Worm (Caenorhabditis elegans) whole organism, early embryonic: ENCODE measurements around the gene ctf-4.

Experiments
- F13C5.2 ChIP-seq: sonication (generic microtip); optimal IDR thresholded peaks from 2 replicates; lab custom pipeline; 2017; ENCODE audit warnings: mild to moderate bottlenecking, missing genetic modification characterization, inconsistent platforms, missing compliant biosample characterization
- aly-1 ChIP-seq: sonication (generic microtip); optimal IDR thresholded peaks from 2 replicates; lab custom pipeline; 2016; ENCODE audit warnings: missing genetic modification characterization, missing compliant biosample characterization
- ama-1 ChIP-seq: fragments of 150-350 bp; optimal IDR thresholded peaks from 2 replicates; lab custom pipeline; 2014
- ceh-13 ChIP-seq: fragments of 200-800 bp; sonication (Bioruptor generic); optimal IDR thresholded peaks from 2 replicates; lab custom pipeline; 2018; ENCODE audit warnings: mild to moderate bottlenecking, missing genetic modification characterization, missing compliant biosample characterization
- ceh-36 ChIP-seq: sonication (generic microtip); optimal IDR thresholded peaks from 2 replicates; lab custom pipeline; 2016; ENCODE audit warnings: missing genetic modification characterization, inconsistent platforms, missing compliant biosample characterization
- ets-7 ChIP-seq: sonication (generic microtip); optimal IDR thresholded peaks from 2 replicates; lab custom pipeline; 2016; ENCODE audit warnings: missing genotype, missing genetic modification characterization, missing compliant biosample characterization
- flt-1 ChIP-seq: fragments of 200-800 bp; sonication (Bioruptor generic); IDR thresholded peaks from 2 replicates; pipeline ENCODE4 v1.3.6; 2022; ENCODE audit warnings: missing genetic modification characterization, missing compliant biosample characterization
- hmbx-1 ChIP-seq: sonication (generic microtip); optimal IDR thresholded peaks from 2 replicates; lab custom pipeline; 2016; ENCODE audit warnings: mild to moderate bottlenecking, missing genetic modification characterization, missing compliant biosample characterization
- hmg-4 ChIP-seq: fragments of 200-800 bp; sonication (Bioruptor generic); optimal IDR thresholded peaks from 2 replicates; lab custom pipeline; 2018; ENCODE audit warnings: mild to moderate bottlenecking, missing genetic modification characterization, missing compliant biosample characterization
- pes-1 ChIP-seq: fragments of 200-800 bp; sonication (Bioruptor generic); IDR thresholded peaks from 2 replicates; pipeline ENCODE4 v1.3.6; 2022; ENCODE audit warnings: missing genetic modification reagents, missing genetic modification characterization, missing compliant biosample characterization
- tbx-11 ChIP-seq: fragments of 200-800 bp; sonication (Bioruptor generic); IDR thresholded peaks from 2 replicates; pipeline ENCODE4 v1.3.6; 2022; ENCODE audit warnings: missing genetic modification characterization, missing compliant biosample characterization
- tbx-37 ChIP-seq: fragments of 200-800 bp; sonication (Bioruptor generic); conservative IDR thresholded peaks from 2 replicates; pipeline ENCODE4 v1.3.6; 2022; ENCODE audit warnings: missing genetic modification reagents, missing genetic modification characterization, missing compliant biosample characterization

The ctf-4 gene

DNA sequence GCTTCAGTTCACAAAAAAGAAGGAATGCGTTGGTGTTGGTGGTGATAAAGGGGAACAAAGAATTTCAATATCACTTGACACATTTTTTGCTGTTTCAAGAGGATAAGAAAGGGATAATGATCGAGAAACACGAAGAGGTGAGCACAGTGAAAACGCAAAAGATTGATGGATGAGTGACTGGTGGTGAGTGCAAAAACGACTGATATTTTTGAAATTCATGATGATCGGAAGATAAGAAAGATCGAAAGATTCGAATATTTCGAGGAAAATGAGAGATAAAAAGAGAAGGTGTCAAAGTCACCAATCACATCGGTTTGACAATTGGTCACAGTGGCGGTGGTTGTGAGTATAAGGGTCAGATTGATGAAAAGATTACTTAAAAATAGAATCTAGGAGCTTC is 49.4 kb downstream of the ctf-4 start:
- no peak for TF ChIP-seq ets-7 (tag; lab: Kevin White, UChicago)
- TF ChIP-seq ceh-36 (tag; lab: Kevin White, UChicago): no peak
- TF ChIP-seq F13C5.2: no peak
- TF ChIP-seq ceh-13 (GFP tag; lab: Kevin White, UChicago): no peak
- no peak for TF ChIP-seq ama-1
- no peak for TF ChIP-seq hmbx-1
- TF ChIP-seq tbx-11 (GFP tag; lab: Robert Waterston, UW): no peak
- no peak for TF ChIP-seq flt-1 (GFP tag; lab: Robert Waterston, UW)
- no peak for TF ChIP-seq hmg-4
- TF ChIP-seq pes-1 (GFP tag; lab: Robert Waterston, UW): no peak
- TF ChIP-seq aly-1: no peak
- no peak for TF ChIP-seq tbx-37 (GFP tag; lab: Robert Waterston, UW)
